Fruit fly (Drosophila melanogaster) whole organism, embryonic: Measurements from ENCODE around the gene CG43954.

Experiments used
- Abd-B ChIP-seq: fragments of 200-800 bp; sonication (Bioruptor generic); optimal IDR thresholded peaks from 2 replicates; lab custom pipeline; 2018; ENCODE audit warnings: missing biosample characterization, mild to moderate bottlenecking, missing genetic modification characterization, moderate library complexity
- CG10274 ChIP-seq: fragments of 200-800 bp; sonication (Bioruptor generic); optimal IDR thresholded peaks from 3 replicates; lab custom pipeline; 2017; ENCODE audit warnings: missing biosample characterization, mild to moderate bottlenecking, missing genetic modification characterization
- CG11504 ChIP-seq: fragments of 200-800 bp; sonication (Bioruptor generic); optimal IDR thresholded peaks from 3 replicates; lab custom pipeline; 2019; ENCODE audit warnings: missing biosample characterization, mild to moderate bottlenecking, missing genetic modification characterization, moderate library complexity
- CG11560 ChIP-seq: fragments of 200-800 bp; sonication (Bioruptor generic); IDR thresholded peaks from 3 replicates; pipeline ENCODE4 v1.3.6; 2022; ENCODE audit warnings: missing biosample characterization, missing genetic modification characterization
- CG13123 ChIP-seq: fragments of 200-800 bp; sonication (Bioruptor generic); optimal IDR thresholded peaks from 2 replicates; lab custom pipeline; 2016; ENCODE audit warnings: missing biosample characterization, missing genetic modification characterization
- CG13424 ChIP-seq: fragments of 200-800 bp; sonication (Bioruptor generic); optimal IDR thresholded peaks from 2 replicates; lab custom pipeline; 2019; ENCODE audit warnings: missing biosample characterization, mild to moderate bottlenecking, missing genetic modification characterization, moderate library complexity
- CG14050 ChIP-seq: fragments of 200-800 bp; sonication (Bioruptor generic); IDR thresholded peaks from 3 replicates; pipeline ENCODE4 v1.3.6; 2022; ENCODE audit warnings: missing biosample characterization, missing genetic modification characterization
- CG14965 ChIP-seq: fragments of 200-800 bp; sonication (Bioruptor generic); optimal IDR thresholded peaks from 2 replicates; lab custom pipeline; 2016; ENCODE audit warnings: missing biosample characterization, missing genetic modification characterization, borderline replicate concordance
- CG15696 ChIP-seq: fragments of 200-800 bp; sonication (Bioruptor generic); optimal IDR thresholded peaks from 2 replicates; lab custom pipeline; 2019; ENCODE audit warnings: missing biosample characterization, mild to moderate bottlenecking, missing genetic modification characterization, moderate library complexity
- CG17385 ChIP-seq: fragments of 200-800 bp; sonication (Bioruptor generic); optimal IDR thresholded peaks from 3 replicates; lab custom pipeline; 2018; ENCODE audit warnings: missing biosample characterization, mild to moderate bottlenecking, missing genetic modification characterization
- CG17912 ChIP-seq: fragments of 200-800 bp; sonication (Bioruptor generic); optimal IDR thresholded peaks from 2 replicates; lab custom pipeline; 2018; ENCODE audit warnings: missing biosample characterization, mild to moderate bottlenecking, missing genetic modification characterization
- CG2678 ChIP-seq: fragments of 200-800 bp; sonication (Bioruptor generic); optimal IDR thresholded peaks from 3 replicates; lab custom pipeline; 2019; ENCODE audit warnings: missing biosample characterization, mild to moderate bottlenecking, missing genetic modification characterization, moderate library complexity
- CG33213 ChIP-seq: fragments of 200-800 bp; sonication (Bioruptor generic); optimal IDR thresholded peaks from 3 replicates; lab custom pipeline; 2016; ENCODE audit warnings: missing biosample characterization, missing genetic modification characterization
- CG42726 ChIP-seq: fragments of 200-800 bp; sonication (Bioruptor generic); IDR thresholded peaks from 2 replicates; pipeline ENCODE4 v1.3.6; 2022; ENCODE audit warnings: missing biosample characterization, missing genetic modification characterization; ENCODE audit not compliant: partially characterized antibody
- CG5245 ChIP-seq: fragments of 200-800 bp; sonication (Bioruptor generic); optimal IDR thresholded peaks from 3 replicates; lab custom pipeline; 2016; ENCODE audit warnings: missing biosample characterization, missing genetic modification characterization
- CG6654 ChIP-seq: fragments of 200-800 bp; sonication (Bioruptor generic); optimal IDR thresholded peaks from 2 replicates; lab custom pipeline; 2017; ENCODE audit warnings: missing biosample characterization, mild to moderate bottlenecking, missing genetic modification characterization
- CG7357 ChIP-seq: fragments of 200-800 bp; sonication (Bioruptor generic); IDR thresholded peaks from 3 replicates; pipeline ENCODE4 v1.3.6; 2022; ENCODE audit warnings: missing biosample characterization, missing genetic modification characterization
- CG7745 ChIP-seq: fragments of 200-800 bp; sonication (Bioruptor generic); optimal IDR thresholded peaks from 2 replicates; lab custom pipeline; 2018; ENCODE audit warnings: missing biosample characterization, mild to moderate bottlenecking, missing genetic modification characterization, moderate library complexity
- CG8478 ChIP-seq: fragments of >200 bp; optimal IDR thresholded peaks from 2 replicates; lab custom pipeline; 2018
- Doc2 ChIP-seq: fragments of 200-800 bp; sonication (Bioruptor generic); IDR thresholded peaks from 2 replicates; pipeline ENCODE4 v1.3.6; 2022; ENCODE audit warnings: missing biosample characterization, missing genetic modification characterization
- E2f1 ChIP-seq: fragments of 200-800 bp; sonication (Bioruptor generic); IDR thresholded peaks from 2 replicates; pipeline ENCODE4 v1.3.6; 2022; ENCODE audit warnings: missing biosample characterization, missing genetic modification characterization
- HmgD ChIP-seq: fragments of 200-800 bp; sonication (Bioruptor generic); optimal IDR thresholded peaks from 3 replicates; lab custom pipeline; 2016; ENCODE audit warnings: missing biosample characterization, missing genetic modification characterization
- Kr ChIP-seq: fragments of 200-800 bp; sonication (Bioruptor generic); optimal IDR thresholded peaks from 2 replicates; lab custom pipeline; 2017; ENCODE audit warnings: missing biosample characterization, mild to moderate bottlenecking, missing genetic modification characterization
- Lim3 ChIP-seq: fragments of 200-800 bp; sonication (Bioruptor generic); IDR thresholded peaks from 2 replicates; pipeline ENCODE4 v1.3.6; 2022; ENCODE audit warnings: missing biosample characterization, missing genetic modification characterization
- Neu2 ChIP-seq: fragments of 200-800 bp; sonication (Bioruptor generic); optimal IDR thresholded peaks from 3 replicates; lab custom pipeline; 2016; ENCODE audit warnings: missing biosample characterization, missing genetic modification characterization, borderline replicate concordance
- Oaz ChIP-seq: fragments of 200-800 bp; sonication (Bioruptor generic); IDR thresholded peaks from 2 replicates; pipeline ENCODE4 v1.3.6; 2022; ENCODE audit warnings: missing biosample characterization, missing genetic modification characterization
- Oli ChIP-seq: fragments of 200-800 bp; sonication (Bioruptor generic); optimal IDR thresholded peaks from 2 replicates; lab custom pipeline; 2018; ENCODE audit warnings: missing biosample characterization, mild to moderate bottlenecking, missing genetic modification characterization, moderate library complexity
- Side ChIP-seq: fragments of 200-800 bp; sonication (Bioruptor generic); optimal IDR thresholded peaks from 2 replicates; lab custom pipeline; 2016; ENCODE audit warnings: missing biosample characterization, missing genetic modification characterization
- Sox102F ChIP-seq: fragments of 200-800 bp; sonication (Bioruptor generic); optimal IDR thresholded peaks from 2 replicates; lab custom pipeline; 2018; ENCODE audit warnings: missing biosample characterization, mild to moderate bottlenecking, missing genetic modification characterization, moderate library complexity
- Sry-β ChIP-seq: fragments of 200-800 bp; sonication (Bioruptor generic); optimal IDR thresholded peaks from 2 replicates; lab custom pipeline; 2018; ENCODE audit warnings: missing biosample characterization, mild to moderate bottlenecking, missing genetic modification characterization, moderate library complexity
- TFAM ChIP-seq: fragments of 200-800 bp; sonication (Bioruptor generic); optimal IDR thresholded peaks from 2 replicates; lab custom pipeline; 2017; ENCODE audit warnings: missing biosample characterization, missing genetic modification characterization, inconsistent platforms
- bowl ChIP-seq: fragments of 200-800 bp; sonication (Bioruptor generic); IDR thresholded peaks from 2 replicates; pipeline ENCODE4 v1.3.6; 2022; ENCODE audit warnings: missing biosample characterization, missing genetic modification characterization
- chinmo ChIP-seq: fragments of 200-800 bp; sonication (Bioruptor generic); IDR thresholded peaks from 4 replicates; pipeline ENCODE4 v1.3.6; 2022; ENCODE audit warnings: missing biosample characterization, missing genetic modification characterization; ENCODE audit not compliant: partially characterized antibody
- chm ChIP-seq: fragments of 200-800 bp; sonication (Bioruptor generic); IDR thresholded peaks from 2 replicates; pipeline ENCODE4 v1.3.6; 2022; ENCODE audit warnings: missing biosample characterization, missing genetic modification characterization
- corto ChIP-seq: fragments of 200-800 bp; sonication (Bioruptor generic); optimal IDR thresholded peaks from 2 replicates; lab custom pipeline; 2016; ENCODE audit warnings: missing biosample characterization, mild to moderate bottlenecking, missing genetic modification characterization, moderate library complexity
- crp ChIP-seq, 2 experiments: fragments of 200-800 bp; sonication (Bioruptor generic); optimal IDR thresholded peaks; 2 replicates in 1 of 2; 3 replicates in 1 of 2; lab custom pipeline; 2017; ENCODE audit warnings: missing biosample characterization in 2 of 2, missing genetic modification characterization in 2 of 2, mild to moderate bottlenecking in 1 of 2, moderate library complexity in 1 of 2
- da ChIP-seq: fragments of 200-800 bp; sonication (Bioruptor generic); optimal IDR thresholded peaks from 2 replicates; lab custom pipeline; 2016; ENCODE audit warnings: missing biosample characterization, missing genetic modification characterization
- danr ChIP-seq: fragments of 200-800 bp; sonication (Bioruptor generic); IDR thresholded peaks from 2 replicates; pipeline ENCODE4 v1.3.6; 2022; ENCODE audit warnings: missing biosample characterization, missing genetic modification characterization
- esg ChIP-seq: fragments of 200-800 bp; sonication (Bioruptor generic); conservative IDR thresholded peaks from 2 replicates; pipeline ENCODE4 v1.3.6; 2022; ENCODE audit warnings: missing biosample characterization, missing genetic modification characterization
- fd96Cb ChIP-seq: fragments of 200-800 bp; sonication (Bioruptor generic); optimal IDR thresholded peaks from 2 replicates; lab custom pipeline; 2018; ENCODE audit warnings: missing biosample characterization, mild to moderate bottlenecking, missing genetic modification characterization, moderate library complexity
- hth ChIP-seq: fragments of >200 bp; optimal IDR thresholded peaks from 2 replicates; lab custom pipeline; 2017; ENCODE audit warnings: inconsistent platforms
- inv ChIP-seq: fragments of 200-800 bp; sonication (Bioruptor generic); IDR thresholded peaks from 2 replicates; pipeline ENCODE4 v1.3.6; 2022; ENCODE audit warnings: missing biosample characterization, missing genetic modification characterization; ENCODE audit not compliant: partially characterized antibody
- lbe ChIP-seq: fragments of 200-800 bp; sonication (Bioruptor generic); optimal IDR thresholded peaks from 2 replicates; lab custom pipeline; 2016; ENCODE audit warnings: missing biosample characterization, mild to moderate bottlenecking, missing genetic modification characterization
- nerfin-2 ChIP-seq: fragments of 200-800 bp; sonication (Bioruptor generic); IDR thresholded peaks from 2 replicates; pipeline ENCODE4 v1.3.6; 2022; ENCODE audit warnings: missing biosample characterization, missing genetic modification characterization; ENCODE audit not compliant: partially characterized antibody
- pho ChIP-seq: fragments of 200-800 bp; sonication (Bioruptor generic); optimal IDR thresholded peaks from 2 replicates; lab custom pipeline; 2016; ENCODE audit warnings: missing biosample characterization, missing genetic modification characterization
- pita ChIP-seq: fragments of 200-800 bp; sonication (Bioruptor generic); optimal IDR thresholded peaks from 2 replicates; lab custom pipeline; 2017; ENCODE audit warnings: missing biosample characterization, mild to moderate bottlenecking, missing genetic modification characterization
- sens ChIP-seq: fragments of 200-800 bp; sonication (Bioruptor generic); peaks from one replicate; lab custom pipeline; 2016; ENCODE audit warnings: missing biosample characterization, missing genetic modification characterization
- sima ChIP-seq: fragments of 200-800 bp; sonication (Bioruptor generic); optimal IDR thresholded peaks from 2 replicates; lab custom pipeline; 2016; ENCODE audit warnings: missing biosample characterization, missing genetic modification characterization
- tup ChIP-seq: fragments of 200-800 bp; sonication (Bioruptor generic); optimal IDR thresholded peaks from 2 replicates; lab custom pipeline; 2016; ENCODE audit warnings: missing biosample characterization, mild to moderate bottlenecking, missing genetic modification characterization, moderate library complexity
- z ChIP-seq: fragments of 200-800 bp; sonication (Bioruptor generic); IDR thresholded peaks from 3 replicates; pipeline ENCODE4 v1.3.6; 2022; ENCODE audit warnings: missing biosample characterization, missing genetic modification characterization
- zfh2 ChIP-seq: fragments of 200-800 bp; sonication (Bioruptor generic); optimal IDR thresholded peaks from 2 replicates; lab custom pipeline; 2016; ENCODE audit warnings: missing biosample characterization, missing genetic modification characterization

CG43954 gene

dm6 chr3L:16640509-16641068 is 70.9 kb downstream of the CG43954 start (continued):
- TF ChIP-seq CG7357 (GFP tag; lab: Robert Waterston, UW) (no peak), esg (GFP tag; lab: Robert Waterston, UW) (no peak), Oaz (GFP tag; lab: Robert Waterston, UW) (no peak), HmgD (no peak), CG42726 (GFP tag; lab: Robert Waterston, UW) (no peak), Abd-B (no peak), CG14050 (GFP tag; lab: Robert Waterston, UW) (no peak), CG7745 (peak; percentile 76), Doc2 (GFP tag; lab: Robert Waterston, UW) (no peak), pita (GFP tag; lab: Kevin White, UChicago) (no peak), E2f1 (no peak), crp (GFP tag; optimal IDR thresholded peaks at IDR 0.05; lab: Kevin White, UChicago) (no peak), pho (GFP tag; lab: Kevin White, UChicago) (no peak), Kr (peak; percentile 66), CG5245 (GFP tag; lab: Kevin White, UChicago) (no peak), CG10274 (GFP tag; lab: Kevin White, UChicago) (no peak), Lim3 (GFP tag; lab: Robert Waterston, UW) (no peak), bowl (GFP tag; lab: Robert Waterston, UW) (no peak), zfh2 (GFP tag; lab: Kevin White, UChicago) (no peak), CG17385 (GFP tag; lab: Kevin White, UChicago) (no peak), fd96Cb (tag; lab: Kevin White, UChicago) (peak; percentile 18), CG8478 (lab: Kevin White, UChicago) (no peak), chm (no peak), sens (GFP tag; lab: Kevin White, UChicago) (peak; percentile 89), CG17912 (GFP tag; lab: Kevin White, UChicago) (no peak), CG11504 (tag; lab: Kevin White, UChicago) (peak; percentile 30), Sry-β (GFP tag; lab: Kevin White, UChicago) (no peak), Neu2 (no peak), inv (GFP tag; lab: Robert Waterston, UW) (no peak), CG6654 (GFP tag; lab: Kevin White, UChicago) (no peak), CG13123 (GFP tag; lab: Kevin White, UChicago) (no peak), sima (no peak), CG14965 (GFP tag; lab: Kevin White, UChicago) (no peak), z (no peak), CG13424 (no peak), lbe (GFP tag; lab: Kevin White, UChicago) (no peak), CG2678 (peak; percentile 59), nerfin-2 (GFP tag; lab: Robert Waterston, UW) (no peak), corto (GFP tag; lab: Kevin White, UChicago) (no peak), hth (no peak), CG11560 (tag; lab: Robert Waterston, UW) (no peak), tup (no peak), CG33213 (no peak), danr (GFP tag; lab: Robert Waterston, UW) (no peak), Sox102F (GFP tag; lab: Kevin White, UChicago) (peak; percentile 28), TFAM (GFP tag; lab: Kevin White, UChicago) (no peak), chinmo (GFP tag; lab: Robert Waterston, UW) (no peak), da (GFP tag; lab: Kevin White, UChicago) (no peak), Side (no peak), Oli (tag; lab: Kevin White, UChicago) (peak; percentile 16), CG15696 (tag; lab: Kevin White, UChicago) (peak; percentile 84)
